Worm (Caenorhabditis elegans): ENCODE results near the gene kin-16.

The kin-16 gene

DNA sequence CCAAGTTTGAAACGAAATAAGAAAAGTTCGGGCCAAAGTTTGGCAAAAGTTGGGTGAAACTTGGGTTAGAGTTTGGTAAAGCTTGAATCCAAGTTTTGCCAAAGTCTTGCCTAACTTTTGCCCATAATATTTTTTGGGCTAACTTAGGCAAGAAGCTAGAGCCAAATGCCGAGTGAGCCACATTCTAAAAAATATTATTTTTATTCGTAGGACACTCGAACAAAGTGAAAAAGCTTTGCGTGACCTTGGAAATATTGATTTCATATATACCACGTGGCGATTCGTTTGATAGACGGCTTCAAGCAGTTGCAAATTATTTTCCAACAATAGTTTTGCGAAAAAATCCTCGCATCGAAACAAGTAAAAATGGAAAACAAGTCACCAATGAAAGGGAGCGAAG lies 32.1 kb downstream of the kin-16 start, which contains the start of gene Y51B9A.5:
Gene Y51B9A.5, plus strand, starts transcription at position 301 of the 400 bp plus-strand sequence.
- no peak for TF ChIP-seq mbf-1 (tag; optimal IDR thresholded peaks at IDR 0.05)
- no peak for TF ChIP-seq nhr-12 (tag; optimal IDR thresholded peaks at IDR 0.05)
- no peak for TF ChIP-seq sma-9 (GFP tag; optimal IDR thresholded peaks at IDR 0.05)
- TF ChIP-seq sma-9 (tag; optimal IDR thresholded peaks at IDR 0.05): no peak
- TF ChIP-seq ceh-16 (tag; optimal IDR thresholded peaks at IDR 0.05): no peak
- TF ChIP-seq ceh-82 (tag; optimal IDR thresholded peaks at IDR 0.05): no peak
- no peak for TF ChIP-seq lin-11 (tag; optimal IDR thresholded peaks at IDR 0.05)
- no peak for TF ChIP-seq lin-13 (GFP tag; optimal IDR thresholded peaks at IDR 0.05)
- no peak for TF ChIP-seq peb-1 (tag; optimal IDR thresholded peaks at IDR 0.05)
- TF ChIP-seq mdl-1 (tag; optimal IDR thresholded peaks at IDR 0.05): no peak
- TF ChIP-seq ZK546.5 (tag; optimal IDR thresholded peaks at IDR 0.05): no peak
- TF ChIP-seq unc-62 (GFP tag; optimal IDR thresholded peaks at IDR 0.05): no peak
- TF ChIP-seq ztf-11 (tag; optimal IDR thresholded peaks at IDR 0.05): no peak

- TF ChIP-seq aly-2 (tag; optimal IDR thresholded peaks at IDR 0.05): no peak
- no peak for TF ChIP-seq nhr-10 (tag; optimal IDR thresholded peaks at IDR 0.05)
- TF ChIP-seq mab-5 (tag; optimal IDR thresholded peaks at IDR 0.05): no peak
- no peak for TF ChIP-seq peb-1 (tag; optimal IDR thresholded peaks at IDR 0.05)
- no peak for TF ChIP-seq unc-62 (GFP tag; optimal IDR thresholded peaks at IDR 0.05)
- no peak for TF ChIP-seq nhr-129 (tag; optimal IDR thresholded peaks at IDR 0.05)
- no peak for TF ChIP-seq Y55F3AM.14 (GFP tag; optimal IDR thresholded peaks at IDR 0.05)
- no peak for TF ChIP-seq zag-1 (tag; optimal IDR thresholded peaks at IDR 0.05)
- TF ChIP-seq nhr-25 (tag; optimal IDR thresholded peaks at IDR 0.05): no peak
- TF ChIP-seq dmd-4 (tag; optimal IDR thresholded peaks at IDR 0.05): no peak
- no peak for TF ChIP-seq nhr-11 (tag; optimal IDR thresholded peaks at IDR 0.05)
- no peak for TF ChIP-seq snpc-4 (tag; optimal IDR thresholded peaks at IDR 0.05)
Observed at ce11 chrII:9403087-9403486, 32.8 kb downstream of the kin-16 start, which contains the start of gene Y51B9A.6. Y51B9A.6 (minus strand) TSS chrII:9403187.

DNA sequence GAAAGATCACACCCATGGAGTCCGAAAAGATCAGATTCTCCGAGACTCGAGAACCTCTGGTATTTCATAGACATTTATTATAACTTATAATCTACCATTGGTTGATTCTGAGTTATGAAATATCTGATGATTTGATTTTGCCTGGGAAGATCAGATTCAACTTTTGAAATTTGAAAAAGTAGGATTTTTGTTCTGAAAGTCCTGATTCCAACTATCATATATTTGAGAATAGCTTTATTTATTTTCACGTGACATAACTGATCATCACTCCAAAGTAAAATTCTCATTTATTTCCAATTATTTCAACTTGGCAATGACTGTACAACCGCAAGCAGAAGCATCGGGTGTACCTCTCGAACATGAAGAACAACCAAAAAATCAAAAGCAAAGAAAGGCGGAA lies 36.2 kb downstream of the kin-16 start, which contains the start of gene Y51B9A.7:
Gene Y51B9A.7, plus strand, starts transcription at position 301 of the 400 bp plus-strand sequence.
- no peak for TF ChIP-seq gmeb-1 (tag; optimal IDR thresholded peaks at IDR 0.05)
- no peak for TF ChIP-seq nhr-12 (tag; optimal IDR thresholded peaks at IDR 0.05)
- TF ChIP-seq nhr-129 (tag; optimal IDR thresholded peaks at IDR 0.05): no peak
- no peak for TF ChIP-seq ceh-82 (tag; optimal IDR thresholded peaks at IDR 0.05)
- TF ChIP-seq mab-5 (tag; optimal IDR thresholded peaks at IDR 0.05): no peak
- no peak for TF ChIP-seq sma-9 (GFP tag; optimal IDR thresholded peaks at IDR 0.05)
- no peak for TF ChIP-seq sma-9 (tag; optimal IDR thresholded peaks at IDR 0.05)
- no peak for TF ChIP-seq unc-39 (tag; optimal IDR thresholded peaks at IDR 0.05)
- no peak for TF ChIP-seq blmp-1 (tag; optimal IDR thresholded peaks at IDR 0.05; ENCODE audit: insufficient read depth)
- TF ChIP-seq ztf-4 (tag; optimal IDR thresholded peaks at IDR 0.05): no peak
- no peak for TF ChIP-seq ZK546.5 (tag; optimal IDR thresholded peaks at IDR 0.05)
- TF ChIP-seq sma-3 (GFP tag; optimal IDR thresholded peaks at IDR 0.05): no peak
- TF ChIP-seq egl-27 (tag; optimal IDR thresholded peaks at IDR 0.05): no peak
- no peak for TF ChIP-seq crh-2 (tag; optimal IDR thresholded peaks at IDR 0.05)
- no peak for TF ChIP-seq skn-1 (tag; optimal IDR thresholded peaks at IDR 0.05)

DNA sequence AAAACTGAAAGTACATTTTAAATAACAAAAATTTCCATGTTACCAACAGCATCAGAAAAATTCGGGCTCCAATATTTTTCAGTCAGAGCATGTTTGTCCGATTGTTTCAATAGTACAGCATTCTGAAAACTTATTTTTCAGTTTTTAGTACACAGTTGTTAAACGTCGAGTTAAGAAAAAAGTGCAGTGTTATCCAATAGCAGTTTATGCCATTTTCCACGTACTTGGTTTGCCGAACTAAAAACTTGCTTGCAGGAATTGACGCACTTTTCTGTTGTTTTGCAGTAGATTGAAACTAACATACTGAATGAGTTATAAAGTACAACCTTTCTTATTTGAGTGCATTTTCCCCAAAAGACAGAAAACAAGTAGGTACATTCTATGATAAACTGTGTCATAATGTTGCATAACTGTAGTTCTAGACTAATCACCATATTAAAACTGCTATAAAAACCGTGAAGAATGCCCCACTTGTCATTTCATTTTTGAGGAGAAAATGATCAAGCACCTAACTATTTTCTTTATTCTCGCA lies 37.5 kb downstream of the kin-16 start, which contains the start of the genes Y51B9A.14 and Y51B9A.8:
Gene Y51B9A.14, minus strand, starts transcription at position 101 of the 532 bp plus-strand sequence.
Gene Y51B9A.8, plus strand, starts transcription at position 482 of the 532 bp plus-strand sequence.
- no peak for TF ChIP-seq aly-2 (tag; optimal IDR thresholded peaks at IDR 0.05)
- TF ChIP-seq R02D3.7 (tag; optimal IDR thresholded peaks at IDR 0.05): no peak

ce11 chrII:9397496-9397895 lies 38.4 kb downstream of the kin-16 start, which contains the start of gene Y51B9A.9:
Y51B9A.9 (minus strand) TSS chrII:9397596.
- TF ChIP-seq skn-1 (tag; optimal IDR thresholded peaks at IDR 0.05) (no peak), alr-1 (tag; optimal IDR thresholded peaks at IDR 0.05) (no peak), lin-13 (GFP tag; optimal IDR thresholded peaks at IDR 0.05) (no peak), sma-3 (GFP tag; optimal IDR thresholded peaks at IDR 0.05) (no peak), egl-27 (tag; optimal IDR thresholded peaks at IDR 0.05) (no peak)
